Worm (Caenorhabditis elegans): ENCODE data around the gene F32D8.7.

The F32D8.7 gene

ce11 chrV:10918373-10918772 is 20.1 kb downstream of the F32D8.7 start, which contains the start of gene F58B4.2:
F58B4.2 (minus strand) TSS chrV:10918473.
- TF ChIP-seq sptf-1 (tag; optimal IDR thresholded peaks at IDR 0.05), result no peak
- no peak for TF ChIP-seq lin-14 (GFP tag; optimal IDR thresholded peaks at IDR 0.05)
- no peak for TF ChIP-seq egl-27 (tag; optimal IDR thresholded peaks at IDR 0.05)
- TF ChIP-seq lin-15B (tag; optimal IDR thresholded peaks at IDR 0.05), result no peak
- no peak for TF ChIP-seq nhr-90 (tag; optimal IDR thresholded peaks at IDR 0.05; ENCODE audit: poor library complexity)
- TF ChIP-seq nhr-85 (tag), result no peak
- no peak for TF ChIP-seq ces-1 (GFP tag; optimal IDR thresholded peaks at IDR 0.05)
- TF ChIP-seq tlp-1 (tag; optimal IDR thresholded peaks at IDR 0.05), result no peak
- no peak for TF ChIP-seq grh-1 (GFP tag; IDR thresholded peaks at IDR 0.05)
- TF ChIP-seq Y116A8C.19 (tag; optimal IDR thresholded peaks at IDR 0.05; ENCODE audit: borderline replicate concordance), result no peak

- no peak for TF ChIP-seq nhr-84 (tag; optimal IDR thresholded peaks at IDR 0.05)
Measured at ce11 chrV:10921747-10922146, 23.5 kb downstream of the F32D8.7 start, which contains the start of gene nas-31. nas-31 (minus strand) TSS chrV:10921847.

ce11 chrV:10923229-10923628 is 25.0 kb downstream of the F32D8.7 start, which contains the start of gene F58B4.7:
F58B4.7 (minus strand) TSS chrV:10923329.
- TF ChIP-seq fkh-4 (tag; optimal IDR thresholded peaks at IDR 0.05; ENCODE audit: borderline replicate concordance) (no peak), ceh-63 (GFP tag; optimal IDR thresholded peaks at IDR 0.05) (no peak), ceh-88 (GFP tag; IDR thresholded peaks at IDR 0.05) (no peak), hlh-4 (tag; optimal IDR thresholded peaks at IDR 0.05) (no peak), egl-13 (tag; optimal IDR thresholded peaks at IDR 0.05) (no peak), xbp-1 (tag; optimal IDR thresholded peaks at IDR 0.05) (no peak), sox-4 (tag; optimal IDR thresholded peaks at IDR 0.05) (no peak), Y116A8C.19 (tag; optimal IDR thresholded peaks at IDR 0.05; ENCODE audit: borderline replicate concordance) (no peak), vab-15 (tag; optimal IDR thresholded peaks at IDR 0.05) (no peak), aly-2 (tag; optimal IDR thresholded peaks at IDR 0.05) (no peak)

ce11 chrV:10924731-10925130 is 26.5 kb downstream of the F32D8.7 start, which contains the start of gene F58B4.6:
F58B4.6 (plus strand) TSS chrV:10925031.
- no peak for TF ChIP-seq unc-62 (GFP tag; optimal IDR thresholded peaks at IDR 0.05)
- peak; percentile 71 for TF ChIP-seq fkh-8 (tag; optimal IDR thresholded peaks at IDR 0.05)
- no peak for TF ChIP-seq F16B12.6 (tag; optimal IDR thresholded peaks at IDR 0.05)
- no peak for TF ChIP-seq nhr-237 (tag; optimal IDR thresholded peaks at IDR 0.05)
- no peak for TF ChIP-seq unc-86 (tag; optimal IDR thresholded peaks at IDR 0.05)
- TF ChIP-seq pqm-1 (tag; optimal IDR thresholded peaks at IDR 0.05), result no peak
- TF ChIP-seq pax-3 (tag; optimal IDR thresholded peaks at IDR 0.05), result peak; percentile 17
- TF ChIP-seq nhr-71 (tag; optimal IDR thresholded peaks at IDR 0.05), result peak; percentile 12
- no peak for TF ChIP-seq jun-1 (tag; optimal IDR thresholded peaks at IDR 0.05)
- TF ChIP-seq nhr-47 (tag; optimal IDR thresholded peaks at IDR 0.05), result peak; percentile 20

- TF ChIP-seq nhr-77 (tag; optimal IDR thresholded peaks at IDR 0.05) (no peak), ceh-88 (GFP tag; IDR thresholded peaks at IDR 0.05) (no peak), alr-1 (tag; optimal IDR thresholded peaks at IDR 0.05; ENCODE audit: borderline replicate concordance) (no peak), unc-86 (tag; optimal IDR thresholded peaks at IDR 0.05) (no peak), nhr-90 (tag; optimal IDR thresholded peaks at IDR 0.05; ENCODE audit: poor library complexity) (no peak), fkh-8 (tag; optimal IDR thresholded peaks at IDR 0.05) (peak; percentile 68), nhr-76 (tag; optimal IDR thresholded peaks at IDR 0.05) (no peak), nhr-47 (tag; optimal IDR thresholded peaks at IDR 0.05) (no peak), efl-3 (GFP tag; optimal IDR thresholded peaks at IDR 0.05) (no peak), nhr-20 (tag; optimal IDR thresholded peaks at IDR 0.05) (peak; percentile 22), lsy-2 (tag; optimal IDR thresholded peaks at IDR 0.05) (no peak), lir-3 (tag; optimal IDR thresholded peaks at IDR 0.05; ENCODE audit: poor library complexity) (no peak), zag-1 (tag; optimal IDR thresholded peaks at IDR 0.05) (no peak), vab-15 (tag; optimal IDR thresholded peaks at IDR 0.05) (no peak), swsn-7 (tag; optimal IDR thresholded peaks at IDR 0.05) (no peak), unc-130 (tag; optimal IDR thresholded peaks at IDR 0.05) (no peak), nhr-71 (tag; optimal IDR thresholded peaks at IDR 0.05) (peak; percentile 57), ztf-4 (tag; optimal IDR thresholded peaks at IDR 0.05) (no peak), nhr-84 (tag; optimal IDR thresholded peaks at IDR 0.05) (no peak), mef-2 (tag; optimal IDR thresholded peaks at IDR 0.05) (no peak), C16A3.4 (tag; optimal IDR thresholded peaks at IDR 0.05) (no peak), lin-13 (GFP tag; optimal IDR thresholded peaks at IDR 0.05) (no peak), fos-1 (tag; optimal IDR thresholded peaks at IDR 0.05) (no peak), zip-4 (GFP tag; optimal IDR thresholded peaks at IDR 0.05) (no peak), lin-15B (tag; optimal IDR thresholded peaks at IDR 0.05) (no peak)
Measured at ce11 chrV:10925658-10926057, 27.4 kb downstream of the F32D8.7 start.
